Worm (Caenorhabditis elegans) whole organism, L3 larva: ENCODE measurements around the gene B0034.4.

ENCODE experiments used
- ZK546.5 ChIP-seq: sonication (generic microtip); optimal IDR thresholded peaks from 2 replicates; lab custom pipeline; 2017; ENCODE audit warnings: missing biosample characterization, missing genetic modification characterization
- ama-1 ChIP-seq: fragments of 150-350 bp; optimal IDR thresholded peaks from 2 replicates; lab custom pipeline; 2018
- ceh-16 ChIP-seq: sonication (generic microtip); optimal IDR thresholded peaks from 2 replicates; lab custom pipeline; 2017; ENCODE audit warnings: missing biosample characterization, missing genetic modification characterization
- ceh-28 ChIP-seq: fragments of 150-350 bp; optimal IDR thresholded peaks from 2 replicates; lab custom pipeline; 2014; ENCODE audit warnings: missing biosample characterization, missing genetic modification reagents, missing genetic modification characterization
- ceh-82 ChIP-seq: fragments of 150-350 bp; optimal IDR thresholded peaks from 2 replicates; lab custom pipeline; 2014; ENCODE audit warnings: missing biosample characterization, missing genetic modification characterization
- ceh-9 ChIP-seq: sonication (generic microtip); optimal IDR thresholded peaks from 2 replicates; lab custom pipeline; 2018; ENCODE audit warnings: missing biosample characterization, missing genetic modification characterization
- egl-27 ChIP-seq: sonication (generic microtip); optimal IDR thresholded peaks from 4 replicates; lab custom pipeline; 2017; ENCODE audit warnings: missing biosample characterization, missing genetic modification reagents, missing genetic modification characterization
- egl-5 ChIP-seq: fragments of 150-350 bp; optimal IDR thresholded peaks from 2 replicates; lab custom pipeline; 2017; ENCODE audit warnings: missing biosample characterization, missing genetic modification reagents, missing genetic modification characterization, inconsistent platforms
- elt-1 ChIP-seq: fragments of 150-350 bp; optimal IDR thresholded peaks from 2 replicates; lab custom pipeline; 2014; ENCODE audit warnings: missing biosample characterization, missing genetic modification characterization
- elt-2 ChIP-seq: sonication (generic microtip); optimal IDR thresholded peaks from 2 replicates; lab custom pipeline; 2016; ENCODE audit warnings: missing genetic modification reagents, mild to moderate bottlenecking, missing genetic modification characterization, missing compliant biosample characterization
- fkh-10 ChIP-seq: sonication (generic microtip); optimal IDR thresholded peaks from 2 replicates; lab custom pipeline; 2017; ENCODE audit warnings: missing biosample characterization, missing genetic modification reagents, missing genetic modification characterization
- fos-1 ChIP-seq: fragments of 150-350 bp; optimal IDR thresholded peaks from 2 replicates; lab custom pipeline; 2014; ENCODE audit warnings: missing biosample characterization, missing genetic modification characterization
- hmg-11 ChIP-seq: sonication (generic microtip); optimal IDR thresholded peaks from 2 replicates; lab custom pipeline; 2016; ENCODE audit warnings: missing genetic modification characterization, missing compliant biosample characterization
- jun-1 ChIP-seq: fragments of 150-350 bp; optimal IDR thresholded peaks from 2 replicates; lab custom pipeline; 2014; ENCODE audit warnings: missing biosample characterization, missing genetic modification reagents, missing genetic modification characterization
- lin-39 ChIP-seq: fragments of 150-350 bp; optimal IDR thresholded peaks from 2 replicates; lab custom pipeline; 2018; ENCODE audit warnings: missing biosample characterization, missing genetic modification reagents, missing genetic modification characterization
- lsy-12 ChIP-seq: sonication (generic microtip); optimal IDR thresholded peaks from 2 replicates; lab custom pipeline; 2016; ENCODE audit warnings: mild to moderate bottlenecking, missing genetic modification characterization, missing compliant biosample characterization
- mdl-1 ChIP-seq: fragments of 150-350 bp; optimal IDR thresholded peaks from 2 replicates; lab custom pipeline; 2014; ENCODE audit warnings: missing biosample characterization, missing genetic modification characterization
- nfya-1 ChIP-seq: sonication (generic microtip); optimal IDR thresholded peaks from 2 replicates; lab custom pipeline; 2017; ENCODE audit warnings: missing genetic modification characterization, mild to moderate bottlenecking, missing compliant biosample characterization, antibody characterized with exemption, moderate library complexity; ENCODE audit not compliant: insufficient read depth
- nhr-12 ChIP-seq: fragments of 150-350 bp; optimal IDR thresholded peaks from 2 replicates; lab custom pipeline; 2014; ENCODE audit warnings: missing biosample characterization, missing genetic modification characterization
- nhr-23 ChIP-seq: fragments of 150-350 bp; optimal IDR thresholded peaks from 2 replicates; lab custom pipeline; 2014; ENCODE audit warnings: missing biosample characterization, missing genetic modification reagents, missing genetic modification characterization
- nhr-25 ChIP-seq: sonication (generic microtip); optimal IDR thresholded peaks from 2 replicates; lab custom pipeline; 2017; ENCODE audit warnings: missing biosample characterization, missing genetic modification characterization
- nhr-43 ChIP-seq: sonication (generic microtip); optimal IDR thresholded peaks from 2 replicates; lab custom pipeline; 2016; ENCODE audit warnings: mild to moderate bottlenecking, missing genetic modification characterization, missing compliant biosample characterization; ENCODE audit not compliant: poor library complexity, severe bottlenecking
- nhr-67 ChIP-seq: fragments of 150-350 bp; optimal IDR thresholded peaks from 2 replicates; lab custom pipeline; 2014; ENCODE audit warnings: missing biosample characterization, missing genetic modification characterization
- nhr-77 ChIP-seq: fragments of 150-350 bp; optimal IDR thresholded peaks from 2 replicates; lab custom pipeline; 2014; ENCODE audit warnings: missing biosample characterization, missing genetic modification characterization
- pha-4 ChIP-seq: fragments of 150-350 bp; optimal IDR thresholded peaks from 2 replicates; lab custom pipeline; 2014; ENCODE audit warnings: missing biosample characterization, missing genetic modification reagents, missing genetic modification characterization
- pqm-1 ChIP-seq: fragments of 150-350 bp; optimal IDR thresholded peaks from 2 replicates; lab custom pipeline; 2017; ENCODE audit warnings: missing biosample characterization, missing genetic modification characterization, inconsistent platforms
- unc-39 ChIP-seq: sonication (generic microtip); optimal IDR thresholded peaks from 4 replicates; lab custom pipeline; 2017; ENCODE audit warnings: missing biosample characterization, missing genetic modification characterization
- ztf-11 ChIP-seq: fragments of 150-350 bp; optimal IDR thresholded peaks from 2 replicates; lab custom pipeline; 2014; ENCODE audit warnings: missing biosample characterization, missing genetic modification characterization
- ztf-4 ChIP-seq: fragments of 150-350 bp; optimal IDR thresholded peaks from 2 replicates; lab custom pipeline; 2014; ENCODE audit warnings: missing biosample characterization, missing genetic modification characterization

The B0034.4 gene

DNA sequence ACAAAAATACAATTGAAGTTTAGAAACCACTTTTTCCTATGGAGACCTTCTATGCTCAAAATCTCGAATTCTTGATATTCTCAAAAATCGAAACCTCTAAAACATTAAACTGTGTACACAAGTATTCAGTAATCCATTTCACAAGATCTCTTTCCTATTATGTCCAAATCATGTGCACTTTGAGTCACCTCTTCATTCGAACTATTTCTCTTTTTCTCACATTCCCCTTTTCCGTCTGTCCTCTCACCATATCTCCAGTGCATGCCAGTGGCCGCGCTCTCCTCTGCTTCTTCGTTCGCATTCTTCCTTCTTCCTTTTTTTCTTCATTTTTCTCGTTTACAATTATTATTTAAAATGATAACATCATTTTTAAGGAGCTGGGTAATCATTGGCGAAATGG is 26.7 kb downstream of the B0034.4 start, which contains the start of gene F28B12.1:
Gene F28B12.1, plus strand, starts transcription at position 335 of the 400 bp plus-strand sequence.
- TF ChIP-seq egl-5 (no peak), nfya-1 (peak; percentile 49), hmg-11 (peak; percentile 37), fkh-10 (peak; percentile 5), nhr-25 (no peak)

DNA sequence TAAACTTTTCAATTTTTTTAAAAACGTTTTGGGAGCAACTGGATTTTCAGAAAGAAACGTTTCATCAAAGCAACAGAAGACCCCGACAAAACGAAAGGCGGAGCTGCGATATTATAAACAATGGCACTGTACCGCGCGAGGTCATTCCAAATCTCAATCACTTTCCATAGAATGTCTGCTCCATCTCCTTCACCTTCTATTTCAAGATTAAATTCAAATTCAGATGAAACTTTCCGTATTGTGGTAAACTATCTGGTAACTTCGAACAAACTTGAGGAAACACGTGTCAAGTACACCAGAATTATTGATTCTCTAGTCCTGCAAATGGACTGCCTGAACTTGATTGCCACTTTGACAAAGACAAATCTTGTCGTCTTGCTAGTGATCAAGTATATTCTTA is 28.5 kb downstream of the B0034.4 start, which contains the start of gene F28B12.6:
Gene F28B12.6, plus strand, starts transcription at position 49 of the 400 bp plus-strand sequence.
- TF ChIP-seq ZK546.5 (tag; lab: Kevin White, UChicago): no peak
- no peak for TF ChIP-seq ceh-16
- TF ChIP-seq unc-39 (tag; lab: Kevin White, UChicago): no peak
- no peak for TF ChIP-seq nhr-12
- no peak for TF ChIP-seq nhr-67
- no peak for TF ChIP-seq nhr-43 (tag; lab: Kevin White, UChicago)
- TF ChIP-seq, all 47 proteins: peak for 0

DNA sequence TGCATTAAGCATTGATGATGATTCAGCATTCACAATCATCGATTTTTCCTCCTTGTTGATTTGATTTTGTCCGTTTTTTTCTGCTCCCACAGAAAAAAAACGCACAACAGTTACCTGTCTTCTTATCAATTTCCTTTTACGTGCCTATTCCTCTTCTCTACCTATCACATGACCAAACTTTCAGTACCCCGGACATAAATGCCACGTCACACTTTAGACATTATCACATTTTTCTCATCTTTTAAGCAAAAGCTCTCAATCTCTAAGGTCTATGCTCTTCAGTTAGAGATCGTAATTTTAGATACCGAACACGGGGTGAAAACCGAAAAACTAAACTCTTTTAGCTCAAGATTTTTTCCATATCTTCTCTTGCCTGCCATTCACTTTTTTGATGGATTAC is 33.3 kb downstream of the B0034.4 start:
- TF ChIP-seq pha-4: peak; percentile 28
- peak; percentile 87 for TF ChIP-seq elt-2 (tag; lab: Kevin White, UChicago)
- TF ChIP-seq egl-5: no peak
- TF ChIP-seq nhr-67: no peak
- peak; percentile 76 for TF ChIP-seq pqm-1 (tag; lab: Kevin White, UChicago)
- TF ChIP-seq elt-1 (tag; lab: Kevin White, UChicago): peak; percentile 87
- peak; percentile 78 for TF ChIP-seq jun-1 (tag; lab: Kevin White, UChicago)

DNA sequence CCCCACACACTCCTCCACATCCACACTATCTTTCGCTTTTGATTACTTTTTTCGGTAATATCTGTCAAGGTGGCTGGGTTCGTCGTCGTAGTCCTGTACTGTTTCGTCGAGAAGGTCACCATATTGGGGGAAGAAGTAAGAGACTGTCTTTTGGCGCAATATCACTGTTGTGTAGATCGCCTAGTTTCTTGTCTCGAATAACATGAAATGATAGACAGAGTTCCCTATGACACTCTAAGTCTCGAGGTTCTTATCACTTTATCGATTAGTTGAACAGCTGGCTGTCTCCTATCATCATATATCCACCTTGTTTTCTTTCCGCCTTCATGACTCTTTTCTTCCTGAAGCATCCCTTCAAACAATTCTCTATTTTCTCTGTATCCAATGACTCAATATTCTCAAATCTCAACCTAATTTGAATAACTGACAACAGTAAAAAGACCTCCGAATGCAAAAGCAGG is 35.3 kb downstream of the B0034.4 start:
- TF ChIP-seq egl-5 (peak; percentile 9), ceh-28 (peak; percentile 79), nhr-23 (tag; lab: Kevin White, UChicago) (peak; percentile 3), ztf-11 (tag; lab: Kevin White, UChicago) (no peak), nfya-1 (peak; percentile 0), nhr-25 (peak; percentile 21)

DNA sequence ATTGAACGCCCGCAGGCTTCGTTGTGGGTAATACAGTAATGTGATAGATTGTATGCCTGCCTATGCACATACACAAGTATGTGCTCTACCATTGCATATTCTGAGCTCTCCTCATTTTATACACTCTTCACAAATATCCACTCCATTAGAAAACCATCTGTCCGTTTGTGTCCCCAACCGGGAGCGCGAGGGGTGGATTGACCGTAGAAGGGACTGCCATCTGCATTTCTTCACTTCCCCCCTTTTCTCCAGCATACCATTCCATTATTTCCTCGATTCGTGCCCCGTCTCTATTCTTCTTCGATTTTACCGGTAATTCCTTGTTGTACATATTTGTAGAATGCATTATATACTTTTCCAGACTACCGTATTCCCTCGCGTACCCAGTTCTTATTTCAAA is 36.2 kb downstream of the B0034.4 start:
- TF ChIP-seq jun-1 (tag; lab: Kevin White, UChicago) (no peak), nhr-25 (no peak), ZK546.5 (tag; lab: Kevin White, UChicago) (no peak), egl-27 (tag; lab: Kevin White, UChicago) (no peak), ceh-82 (no peak), pqm-1 (tag; lab: Kevin White, UChicago) (no peak), mdl-1 (tag; lab: Kevin White, UChicago) (no peak), ztf-4 (tag; lab: Kevin White, UChicago) (no peak), ztf-11 (tag; lab: Kevin White, UChicago) (no peak), ceh-28 (no peak), nhr-43 (tag; lab: Kevin White, UChicago) (no peak), ceh-16 (no peak), fos-1 (no peak), elt-1 (tag; lab: Kevin White, UChicago) (no peak), egl-5 (no peak), nhr-12 (no peak), nfya-1 (no peak), ceh-9 (no peak), lin-39 (tag; lab: Kevin White, UChicago) (no peak), ama-1 (lab: Kevin White, UChicago) (no peak)

DNA sequence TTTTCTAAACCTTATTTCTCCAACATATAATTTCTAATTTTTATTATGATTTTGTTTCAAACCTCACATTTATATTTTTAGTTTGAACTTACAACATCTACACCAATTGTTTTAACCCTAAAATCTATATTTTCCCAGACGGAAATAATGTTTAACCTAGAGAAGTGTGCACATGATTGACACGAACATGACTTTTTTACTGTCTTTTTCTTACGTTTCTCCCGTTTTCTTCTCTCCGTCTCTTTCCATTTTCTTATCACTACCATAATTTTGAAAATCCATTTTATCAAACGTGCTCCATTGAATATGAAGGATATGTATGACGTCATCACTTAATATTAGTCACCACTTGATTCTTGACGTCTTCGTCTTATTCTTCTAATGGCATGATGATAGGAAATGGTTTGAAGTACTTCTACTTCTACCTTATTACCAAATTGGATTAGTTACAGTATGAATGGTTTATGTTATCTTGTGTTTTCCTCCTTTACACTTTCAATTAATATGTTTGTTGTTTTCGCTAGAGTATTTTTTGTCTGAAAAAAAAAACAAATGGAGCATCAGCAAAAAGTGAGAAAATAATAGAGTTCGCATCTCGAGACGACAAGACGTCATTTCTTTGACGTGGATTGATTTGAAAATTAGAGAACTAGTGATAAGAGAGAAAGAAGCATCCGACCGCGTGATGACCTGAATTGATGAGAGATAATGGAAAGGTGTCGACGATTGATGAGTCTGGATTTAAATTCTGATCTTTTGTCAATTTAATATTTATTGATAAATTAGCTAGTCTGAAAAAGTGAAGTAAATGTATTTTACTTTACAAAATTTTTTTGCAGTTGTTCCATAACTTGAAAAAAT is 37.2 kb downstream of the B0034.4 start:
- TF ChIP-seq nhr-77: no peak
- no peak for TF ChIP-seq ceh-9
- TF ChIP-seq jun-1 (tag; lab: Kevin White, UChicago): peak; percentile 29
- no peak for TF ChIP-seq nhr-12
- TF ChIP-seq mdl-1 (tag; lab: Kevin White, UChicago): no peak
- no peak for TF ChIP-seq fkh-10
- no peak for TF ChIP-seq fos-1
- no peak for TF ChIP-seq nhr-67
- TF ChIP-seq pqm-1 (tag; lab: Kevin White, UChicago): peak; percentile 85
- TF ChIP-seq nfya-1: peak; percentile 20
- TF ChIP-seq ceh-28: peak; percentile 43
- TF ChIP-seq pha-4: peak; percentile 30
- TF ChIP-seq nhr-23 (tag; lab: Kevin White, UChicago): peak; percentile 61
- no peak for TF ChIP-seq nhr-25
- TF ChIP-seq lsy-12 (tag; lab: Kevin White, UChicago): no peak
- TF ChIP-seq elt-2 (tag; lab: Kevin White, UChicago): peak; percentile 81
